Fruit fly (Drosophila melanogaster) whole organism, embryonic: ENCODE data around the gene msd1.

Source experiments
- ATbp ChIP-seq: fragments of 200-800 bp; sonication (Bioruptor generic); optimal IDR thresholded peaks from 2 replicates; lab custom pipeline; 2017; ENCODE audit warnings: missing biosample characterization, mild to moderate bottlenecking, missing genetic modification characterization, missing genetic modification reagents
- Asciz ChIP-seq: fragments of 200-800 bp; sonication (Bioruptor generic); optimal IDR thresholded peaks from 2 replicates; lab custom pipeline; 2017; ENCODE audit warnings: missing biosample characterization, mild to moderate bottlenecking, missing genetic modification characterization, missing genetic modification reagents
- Atf3 ChIP-seq: fragments of 200-800 bp; sonication (Bioruptor generic); optimal IDR thresholded peaks from 3 replicates; lab custom pipeline; 2016; ENCODE audit warnings: missing biosample characterization, missing genetic modification characterization
- Awh ChIP-seq: fragments of 200-800 bp; sonication (Bioruptor generic); IDR thresholded peaks from 2 replicates; pipeline ENCODE4, ENCODE4 v1.3.6; 2022; ENCODE audit warnings: missing biosample characterization, missing genetic modification characterization
- C15 ChIP-seq: fragments of 200-800 bp; sonication (Bioruptor generic); IDR thresholded peaks from 3 replicates; pipeline ENCODE4 v1.3.6; 2022; ENCODE audit warnings: missing biosample characterization, missing genetic modification characterization
- CG11723 ChIP-seq: fragments of 200-800 bp; sonication (Bioruptor generic); optimal IDR thresholded peaks from 2 replicates; lab custom pipeline; 2017; ENCODE audit warnings: missing biosample characterization, mild to moderate bottlenecking, missing genetic modification characterization
- CG12236 ChIP-seq: fragments of 200-800 bp; sonication (Bioruptor generic); optimal IDR thresholded peaks from 2 replicates; lab custom pipeline; 2016; ENCODE audit warnings: missing biosample characterization, missing genetic modification characterization
- CG12659 ChIP-seq: fragments of 200-800 bp; sonication (Bioruptor generic); optimal IDR thresholded peaks from 3 replicates; lab custom pipeline; 2017; ENCODE audit warnings: mild to moderate bottlenecking, missing biosample characterization, missing genetic modification reagents, missing genetic modification characterization
- CG13424 ChIP-seq: fragments of 200-800 bp; sonication (Bioruptor generic); optimal IDR thresholded peaks from 2 replicates; lab custom pipeline; 2019; ENCODE audit warnings: missing biosample characterization, mild to moderate bottlenecking, missing genetic modification characterization, moderate library complexity
- CG14667 ChIP-seq: fragments of 200-800 bp; sonication (Bioruptor generic); IDR thresholded peaks from 2 replicates; pipeline ENCODE4 v1.3.6; 2022; ENCODE audit warnings: missing biosample characterization, missing genetic modification characterization
- CG15479 ChIP-seq: fragments of 200-800 bp; sonication (Bioruptor generic); optimal IDR thresholded peaks from 3 replicates; lab custom pipeline; 2019; ENCODE audit warnings: missing biosample characterization, mild to moderate bottlenecking, missing genetic modification characterization, moderate library complexity
- CG15601 ChIP-seq: fragments of 200-800 bp; sonication (Bioruptor generic); optimal IDR thresholded peaks from 3 replicates; lab custom pipeline; 2019; ENCODE audit warnings: missing biosample characterization, mild to moderate bottlenecking, missing genetic modification characterization, moderate library complexity
- CG2129 ChIP-seq: fragments of 200-800 bp; sonication (Bioruptor generic); IDR thresholded peaks from 2 replicates; pipeline ENCODE4 v1.3.6; 2022; ENCODE audit warnings: missing biosample characterization, missing genetic modification characterization; ENCODE audit not compliant: partially characterized antibody
- CG4854 ChIP-seq: fragments of 200-800 bp; sonication (Bioruptor generic); optimal IDR thresholded peaks from 2 replicates; lab custom pipeline; 2016; ENCODE audit warnings: missing biosample characterization, missing genetic modification characterization, inconsistent platforms
- CG7839 ChIP-seq: fragments of 200-800 bp; sonication (Bioruptor generic); optimal IDR thresholded peaks from 3 replicates; lab custom pipeline; 2018; ENCODE audit warnings: missing biosample characterization, mild to moderate bottlenecking, missing genetic modification characterization, moderate library complexity
- CG7928 ChIP-seq: fragments of 200-800 bp; sonication (Bioruptor generic); optimal IDR thresholded peaks from 2 replicates; lab custom pipeline; 2017; ENCODE audit warnings: missing biosample characterization, mild to moderate bottlenecking, missing genetic modification characterization
- CG8765 ChIP-seq: fragments of 200-800 bp; sonication (Bioruptor generic); IDR thresholded peaks from 2 replicates; pipeline ENCODE4 v1.3.6; 2022; ENCODE audit warnings: missing biosample characterization, missing genetic modification characterization
- CG8944 ChIP-seq: fragments of 200-800 bp; sonication (Bioruptor generic); optimal IDR thresholded peaks from 3 replicates; lab custom pipeline; 2016; ENCODE audit warnings: missing biosample characterization, missing genetic modification characterization
- Dfd ChIP-seq, 2 experiments: fragments of >200 bp; optimal IDR thresholded peaks; 2 replicates each; lab custom pipeline; 2017; ENCODE audit warnings: missing biosample characterization in 2 of 2, missing genetic modification characterization in 2 of 2
- Ets65A ChIP-seq: fragments of 200-800 bp; sonication (Bioruptor generic); peaks from one replicate; lab custom pipeline; 2016; ENCODE audit warnings: missing biosample characterization, missing genetic modification characterization
- Gug ChIP-seq: fragments of 200-800 bp; sonication (Bioruptor generic); IDR thresholded peaks from 4 replicates; pipeline ENCODE4 v1.3.6; 2022; ENCODE audit warnings: missing biosample characterization, missing genetic modification characterization
- HmgD ChIP-seq: fragments of 200-800 bp; sonication (Bioruptor generic); optimal IDR thresholded peaks from 3 replicates; lab custom pipeline; 2016; ENCODE audit warnings: missing biosample characterization, missing genetic modification characterization
- Hr3 ChIP-seq: fragments of 200-800 bp; sonication (Bioruptor generic); optimal IDR thresholded peaks from 3 replicates; lab custom pipeline; 2016; ENCODE audit warnings: missing biosample characterization, missing genetic modification characterization
- NC2β ChIP-seq: fragments of 200-800 bp; sonication (Bioruptor generic); optimal IDR thresholded peaks from 2 replicates; lab custom pipeline; 2016; ENCODE audit warnings: missing biosample characterization, missing genetic modification characterization
- NfI ChIP-seq: fragments of 200-800 bp; sonication (Bioruptor generic); optimal IDR thresholded peaks from 3 replicates; lab custom pipeline; 2018; ENCODE audit warnings: missing biosample characterization, mild to moderate bottlenecking, missing genetic modification characterization, moderate library complexity
- Optix ChIP-seq: fragments of 200-800 bp; sonication (Bioruptor generic); IDR thresholded peaks from 3 replicates; pipeline ENCODE4 v1.3.6; 2022; ENCODE audit warnings: missing biosample characterization, missing genetic modification characterization
- Poxn ChIP-seq: fragments of 200-800 bp; sonication (Bioruptor generic); IDR thresholded peaks from 2 replicates; pipeline ENCODE4 v1.3.6; 2022; ENCODE audit warnings: missing biosample characterization, missing genetic modification characterization
- Sox100B ChIP-seq: fragments of 200-800 bp; sonication (Bioruptor generic); optimal IDR thresholded peaks from 3 replicates; lab custom pipeline; 2018; ENCODE audit warnings: missing biosample characterization, mild to moderate bottlenecking, missing genetic modification characterization
- Sry-β ChIP-seq: fragments of 200-800 bp; sonication (Bioruptor generic); optimal IDR thresholded peaks from 2 replicates; lab custom pipeline; 2018; ENCODE audit warnings: missing biosample characterization, mild to moderate bottlenecking, missing genetic modification characterization, moderate library complexity
- Taf1 ChIP-seq: fragments of 200-800 bp; sonication (Bioruptor generic); IDR thresholded peaks from 2 replicates; pipeline ENCODE4 v1.3.6; 2022; ENCODE audit warnings: missing biosample characterization, missing genetic modification characterization
- btn ChIP-seq: fragments of 200-800 bp; sonication (Bioruptor generic); optimal IDR thresholded peaks from 2 replicates; lab custom pipeline; 2016; ENCODE audit warnings: missing biosample characterization, missing genetic modification characterization
- cg ChIP-seq: fragments of 200-800 bp; sonication (Bioruptor generic); optimal IDR thresholded peaks from 3 replicates; lab custom pipeline; 2019; ENCODE audit warnings: missing biosample characterization, mild to moderate bottlenecking, missing genetic modification characterization, moderate library complexity
- emc ChIP-seq: fragments of 200-800 bp; sonication (Bioruptor generic); optimal IDR thresholded peaks from 2 replicates; lab custom pipeline; 2016; ENCODE audit warnings: missing biosample characterization, missing genetic modification characterization
- esg ChIP-seq: fragments of 200-800 bp; sonication (Bioruptor generic); conservative IDR thresholded peaks from 2 replicates; pipeline ENCODE4 v1.3.6; 2022; ENCODE audit warnings: missing biosample characterization, missing genetic modification characterization
- gcm ChIP-seq: fragments of 200-800 bp; sonication (Bioruptor generic); optimal IDR thresholded peaks from 2 replicates; lab custom pipeline; 2019; ENCODE audit warnings: missing biosample characterization, mild to moderate bottlenecking, missing genetic modification characterization, moderate library complexity
- ind ChIP-seq: fragments of 200-800 bp; sonication (Bioruptor generic); optimal IDR thresholded peaks from 3 replicates; lab custom pipeline; 2016; ENCODE audit warnings: missing biosample characterization, missing genetic modification characterization
- lola ChIP-seq, 3 experiments: fragments of >200 bp in 2 of 3; fragments of 200-800 bp in 1 of 3; sonication (Bioruptor generic) in 1 of 3; optimal IDR thresholded peaks; 2 replicates each; lab custom pipeline; 2017 to 2019; ENCODE audit warnings: missing biosample characterization in 3 of 3, missing genetic modification characterization in 3 of 3, mild to moderate bottlenecking in 1 of 3, moderate library complexity in 1 of 3
- mam ChIP-seq: fragments of 200-800 bp; sonication (Bioruptor generic); optimal IDR thresholded peaks from 3 replicates; lab custom pipeline; 2016; ENCODE audit warnings: missing biosample characterization, missing genetic modification characterization
- odd ChIP-seq: fragments of 200-800 bp; sonication (Bioruptor generic); optimal IDR thresholded peaks from 2 replicates; lab custom pipeline; 2017; ENCODE audit warnings: missing biosample characterization, mild to moderate bottlenecking, missing genetic modification characterization
- pb ChIP-seq: fragments of 200-800 bp; sonication (Bioruptor generic); optimal IDR thresholded peaks from 3 replicates; lab custom pipeline; 2016; ENCODE audit warnings: missing biosample characterization, missing genetic modification characterization
- psq ChIP-seq: fragments of 200-800 bp; sonication (Bioruptor generic); optimal IDR thresholded peaks from 2 replicates; lab custom pipeline; 2017; ENCODE audit warnings: missing biosample characterization, missing genetic modification characterization
- run ChIP-seq: fragments of 200-800 bp; sonication (Bioruptor generic); optimal IDR thresholded peaks from 3 replicates; lab custom pipeline; 2018; ENCODE audit warnings: missing biosample characterization, mild to moderate bottlenecking, missing genetic modification characterization
- sens-2 ChIP-seq: fragments of 200-800 bp; sonication (Bioruptor generic); IDR thresholded peaks from 2 replicates; pipeline ENCODE4 v1.3.6; 2022; ENCODE audit warnings: missing biosample characterization, missing genetic modification characterization
- shn ChIP-seq: fragments of 200-800 bp; sonication (Bioruptor generic); optimal IDR thresholded peaks from 3 replicates; lab custom pipeline; 2016; ENCODE audit warnings: missing biosample characterization, missing genetic modification characterization
- so ChIP-seq: fragments of 200-800 bp; sonication (Bioruptor generic); IDR thresholded peaks from 3 replicates; pipeline ENCODE4 v1.3.6; 2022; ENCODE audit warnings: missing biosample characterization, missing genetic modification characterization
- trem ChIP-seq: fragments of 200-800 bp; optimal IDR thresholded peaks from 3 replicates; lab custom pipeline; 2019; ENCODE audit warnings: missing biosample characterization, mild to moderate bottlenecking, missing genetic modification characterization, moderate library complexity
- twi ChIP-seq: fragments of 200-800 bp; optimal IDR thresholded peaks from 2 replicates; lab custom pipeline; 2019; ENCODE audit warnings: missing biosample characterization, mild to moderate bottlenecking, missing genetic modification characterization, moderate library complexity
- unc-4 ChIP-seq: fragments of 200-800 bp; sonication (Bioruptor generic); IDR thresholded peaks from 2 replicates; pipeline ENCODE4 v1.3.6; 2022; ENCODE audit warnings: missing biosample characterization, missing genetic modification characterization; ENCODE audit not compliant: partially characterized antibody
- unpg ChIP-seq: fragments of 200-800 bp; sonication (Bioruptor generic); optimal IDR thresholded peaks from 3 replicates; lab custom pipeline; 2018; ENCODE audit warnings: missing biosample characterization, mild to moderate bottlenecking, missing genetic modification characterization, moderate library complexity
- usp ChIP-seq: fragments of >200 bp; optimal IDR thresholded peaks from 2 replicates; lab custom pipeline; 2017; ENCODE audit warnings: missing biosample characterization, missing genetic modification characterization
- wdn ChIP-seq: fragments of 200-800 bp; sonication (Bioruptor generic); IDR thresholded peaks from 2 replicates; pipeline ENCODE4 v1.3.6; 2022; ENCODE audit warnings: missing biosample characterization, missing genetic modification characterization
- yki ChIP-seq: fragments of >200 bp; optimal IDR thresholded peaks from 3 replicates; lab custom pipeline; 2018
- zen ChIP-seq: fragments of 200-800 bp; sonication (Bioruptor generic); optimal IDR thresholded peaks from 3 replicates; lab custom pipeline; 2018; ENCODE audit warnings: missing biosample characterization, mild to moderate bottlenecking, missing genetic modification characterization, moderate library complexity

msd1 gene

DNA sequence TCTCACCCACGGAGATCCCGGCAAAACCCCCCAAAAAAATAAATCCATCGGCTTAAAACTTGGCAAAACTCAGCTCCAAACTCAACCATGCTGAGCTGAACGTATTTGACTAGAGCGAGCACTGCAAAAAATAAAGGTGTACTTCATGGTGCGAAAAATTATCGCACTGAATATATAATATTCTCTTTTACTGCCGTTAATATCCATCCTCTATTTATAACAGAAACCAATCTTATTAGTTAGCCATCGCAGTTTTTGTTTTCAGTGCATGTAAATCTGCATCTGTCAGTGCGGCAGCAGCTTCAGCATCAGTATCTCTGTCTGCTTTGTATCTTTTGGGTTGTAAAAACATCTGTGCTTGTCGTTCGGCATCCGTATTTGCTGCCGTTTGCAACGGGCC lies 39.4 kb downstream of the msd1 start (continued):
- no peak for TF ChIP-seq CG4854 (GFP tag; lab: Kevin White, UChicago)
- TF ChIP-seq Gug (GFP tag; lab: Robert Waterston, UW) = no peak
- peak; percentile 17 for TF ChIP-seq ATbp
- peak; percentile 49 for TF ChIP-seq unpg (GFP tag; lab: Kevin White, UChicago)
- peak; percentile 39 for TF ChIP-seq Ets65A
- no peak for TF ChIP-seq Asciz (GFP tag; lab: Kevin White, UChicago)
- TF ChIP-seq Dfd (GFP tag; optimal IDR thresholded peaks at IDR 0.05; lab: Kevin White, UChicago) = no peak
- no peak for TF ChIP-seq unc-4
- no peak for TF ChIP-seq shn (GFP tag; lab: Kevin White, UChicago)
- no peak for TF ChIP-seq btn
- TF ChIP-seq esg = peak; percentile 29; the same call in 1 of the 2 replicates
- TF ChIP-seq C15 (GFP tag; lab: Robert Waterston, UW) = no peak
- peak; percentile 12 for TF ChIP-seq Sox100B (GFP tag; lab: Kevin White, UChicago)
- TF ChIP-seq trem (tag; lab: Kevin White, UChicago) = no peak
- TF ChIP-seq wdn (GFP tag; lab: Robert Waterston, UW) = no peak
- no peak for TF ChIP-seq Poxn (GFP tag; lab: Robert Waterston, UW)
- TF ChIP-seq CG7839 (tag; lab: Kevin White, UChicago) = peak; percentile 43
- no peak for TF ChIP-seq CG15479 (GFP tag; lab: Kevin White, UChicago)
- TF ChIP-seq CG8944 (GFP tag; lab: Kevin White, UChicago) = peak; percentile 18
- TF ChIP-seq CG12659 = no peak
- TF ChIP-seq CG13424 (tag; lab: Kevin White, UChicago) = peak; percentile 4
- TF ChIP-seq Awh = no peak
- no peak for TF ChIP-seq gcm
- no peak for TF ChIP-seq lola (GFP tag; optimal IDR thresholded peaks at IDR 0.05; lab: Kevin White, UChicago)
- TF ChIP-seq NC2β (GFP tag; lab: Kevin White, UChicago) = no peak
- TF ChIP-seq cg (GFP tag; lab: Kevin White, UChicago) = no peak
- no peak for TF ChIP-seq CG2129 (GFP tag; lab: Robert Waterston, UW)
- no peak for TF ChIP-seq psq (GFP tag; lab: Kevin White, UChicago)
- no peak for TF ChIP-seq Taf1 (GFP tag; lab: Robert Waterston, UW)
- TF ChIP-seq Sry-β (GFP tag; lab: Kevin White, UChicago) = no peak
- TF ChIP-seq pb = no peak
- no peak for TF ChIP-seq CG12236
- no peak for TF ChIP-seq CG11723 (GFP tag; lab: Kevin White, UChicago)
- no peak for TF ChIP-seq twi (tag; lab: Kevin White, UChicago)
- TF ChIP-seq CG8765 = no peak
- TF ChIP-seq HmgD (GFP tag; lab: Kevin White, UChicago) = no peak
- no peak for TF ChIP-seq emc (GFP tag; lab: Kevin White, UChicago)
- TF ChIP-seq usp (GFP tag; lab: Kevin White, UChicago) = no peak
- TF ChIP-seq NfI (GFP tag; lab: Kevin White, UChicago) = no peak
- TF ChIP-seq sens-2 (GFP tag; lab: Robert Waterston, UW) = no peak
- TF ChIP-seq mam (GFP tag; lab: Kevin White, UChicago) = no peak
- peak; percentile 10 for TF ChIP-seq Hr3 (GFP tag; lab: Kevin White, UChicago)
- TF ChIP-seq zen = no peak
- TF ChIP-seq so (GFP tag; lab: Robert Waterston, UW) = no peak; the same call in 2 of the 3 replicates
- no peak for TF ChIP-seq CG15601 (tag; lab: Kevin White, UChicago)
- no peak for TF ChIP-seq Atf3 (GFP tag; lab: Kevin White, UChicago)
- TF ChIP-seq CG14667 (GFP tag; lab: Robert Waterston, UW) = no peak
- TF ChIP-seq CG7928 (GFP tag; lab: Kevin White, UChicago) = no peak
- no peak for TF ChIP-seq Optix (GFP tag; lab: Robert Waterston, UW)
- no peak for TF ChIP-seq run
- TF ChIP-seq ind (GFP tag; lab: Kevin White, UChicago) = peak; percentile 14
- no peak for TF ChIP-seq odd (GFP tag; lab: Kevin White, UChicago)
- no peak for TF ChIP-seq yki (lab: Kevin White, UChicago)
